Fruit fly (Drosophila melanogaster): ENCODE results near the gene TTLL1B.
A peak's percentile ranks its signal among the peaks of the same experiment; 100 is the strongest.

Gene TTLL1B

dm6 chr3L:4613083-4613482, 35.0 kb upstream of the TTLL1B start (continued):
- peak; percentile 55 for TF ChIP-seq tup (GFP tag; optimal IDR thresholded peaks at IDR 0.05)
- TF ChIP-seq sens-2 (GFP tag; IDR thresholded peaks at IDR 0.05): peak; percentile 79
- TF ChIP-seq CG13624 (GFP tag; optimal IDR thresholded peaks at IDR 0.05): peak; percentile 86
- TF ChIP-seq dmrt99B (tag; optimal IDR thresholded peaks at IDR 0.05): peak; percentile 97
- peak in 1 of 3 experiments; percentile 90 for TF ChIP-seq lola (GFP tag; optimal IDR thresholded peaks at IDR 0.05)
- peak; percentile 74 for TF ChIP-seq grn (GFP tag; optimal IDR thresholded peaks at IDR 0.05)
- peak; percentile 89 for TF ChIP-seq repo (GFP tag; optimal IDR thresholded peaks at IDR 0.05)
- TF ChIP-seq E2f1 (GFP tag; IDR thresholded peaks at IDR 0.05): peak; percentile 94
- peak; percentile 65 for TF ChIP-seq Usf (GFP tag; optimal IDR thresholded peaks at IDR 0.05)
- peak; percentile 83 for TF ChIP-seq CG43689 (GFP tag; IDR thresholded peaks at IDR 0.05)
- peak; percentile 92 for TF ChIP-seq CG2202 (tag; optimal IDR thresholded peaks at IDR 0.05)
- peak; percentile 87 for TF ChIP-seq tio (GFP tag; optimal IDR thresholded peaks at IDR 0.05)
- TF ChIP-seq HLH4C (GFP tag; IDR thresholded peaks at IDR 0.05; ENCODE audit: partially characterized antibody): no peak
- peak; percentile 91 for TF ChIP-seq CG4730 (GFP tag; IDR thresholded peaks at IDR 0.05)
- TF ChIP-seq CG8944 (GFP tag; optimal IDR thresholded peaks at IDR 0.05): peak; percentile 68
- TF ChIP-seq Spps (tag; optimal IDR thresholded peaks at IDR 0.05): peak; percentile 88
- TF ChIP-seq Dek (tag; optimal IDR thresholded peaks at IDR 0.05): peak; percentile 81
- TF ChIP-seq CG14050 (GFP tag; IDR thresholded peaks at IDR 0.05): peak; percentile 86
- TF ChIP-seq crc (GFP tag; optimal IDR thresholded peaks at IDR 0.05): peak; percentile 79
- peak; percentile 85 for TF ChIP-seq ap (GFP tag; IDR thresholded peaks at IDR 0.05)
- peak; percentile 82 for TF ChIP-seq ken (GFP tag; IDR thresholded peaks at IDR 0.05)
- TF ChIP-seq Opbp (GFP tag; IDR thresholded peaks at IDR 0.05; ENCODE audit: partially characterized antibody): no peak
- peak; percentile 73 for TF ChIP-seq E2f2 (GFP tag; IDR thresholded peaks at IDR 0.05)
- peak; percentile 85 for TF ChIP-seq kah (GFP tag; optimal IDR thresholded peaks at IDR 0.05)
- peak; percentile 87 for TF ChIP-seq sr (GFP tag; IDR thresholded peaks at IDR 0.05)
- peak; percentile 91 for TF ChIP-seq kay (GFP tag; optimal IDR thresholded peaks at IDR 0.05)
- TF ChIP-seq dmrt11E (tag; optimal IDR thresholded peaks at IDR 0.05): peak; percentile 91
- peak; percentile 46 for TF ChIP-seq p53 (GFP tag; optimal IDR thresholded peaks at IDR 0.05)
- TF ChIP-seq ERR (GFP tag; optimal IDR thresholded peaks at IDR 0.05): peak; percentile 56
- peak; percentile 82 for TF ChIP-seq cato (GFP tag; optimal IDR thresholded peaks at IDR 0.05; ENCODE audit: borderline replicate concordance)
- peak; percentile 71 for TF ChIP-seq CG10321 (GFP tag; IDR thresholded peaks at IDR 0.05)
- peak; percentile 87 for TF ChIP-seq CG17385 (GFP tag; optimal IDR thresholded peaks at IDR 0.05)
- TF ChIP-seq CG4854 (GFP tag; optimal IDR thresholded peaks at IDR 0.05): peak; percentile 95
- peak; percentile 97 for TF ChIP-seq CG18262 (tag; optimal IDR thresholded peaks at IDR 0.05)
- TF ChIP-seq CG10431 (GFP tag; optimal IDR thresholded peaks at IDR 0.05): peak; percentile 78
- peak; percentile 86 for TF ChIP-seq CG7357 (GFP tag; IDR thresholded peaks at IDR 0.05)
- TF ChIP-seq chn (GFP tag; optimal IDR thresholded peaks at IDR 0.05): peak; percentile 89
- peak; percentile 53 for TF ChIP-seq fu2 (GFP tag; optimal IDR thresholded peaks at IDR 0.05)
- TF ChIP-seq MTF-1 (GFP tag; optimal IDR thresholded peaks at IDR 0.05; ENCODE audit: borderline replicate concordance): peak; percentile 94
- TF ChIP-seq gsb (GFP tag; IDR thresholded peaks at IDR 0.05): peak; percentile 90
- peak; percentile 88 for TF ChIP-seq cwo (GFP tag; optimal IDR thresholded peaks at IDR 0.05)
- peak; percentile 93 for TF ChIP-seq CG1647 (GFP tag; optimal IDR thresholded peaks at IDR 0.05)
- peak; percentile 92 for TF ChIP-seq odd (GFP tag; optimal IDR thresholded peaks at IDR 0.05)
- peak; percentile 86 for TF ChIP-seq CG11723 (GFP tag; optimal IDR thresholded peaks at IDR 0.05)
- peak; percentile 99 for TF ChIP-seq sens (GFP tag)
- peak; percentile 72 for TF ChIP-seq Hand (GFP tag; optimal IDR thresholded peaks at IDR 0.05)
- TF ChIP-seq sna (GFP tag; IDR thresholded peaks at IDR 0.05; ENCODE audit: partially characterized antibody): no peak
- no peak for TF ChIP-seq CG4282 (GFP tag; optimal IDR thresholded peaks at IDR 0.05)
- TF ChIP-seq Pdp1 (GFP tag; optimal IDR thresholded peaks at IDR 0.05): peak in 1 of 2 experiments; percentile 86
- peak; percentile 78; the same call in 2 of the 3 replicates for TF ChIP-seq CG6175 (GFP tag; IDR thresholded peaks at IDR 0.05)
- TF ChIP-seq Hmr (GFP tag; optimal IDR thresholded peaks at IDR 0.05): peak; percentile 88

Data from whole organism, embryonic.